Worm (Caenorhabditis elegans) whole organism, L1 larva: Measurements from ENCODE around the gene M03F4.4.

Experiments used
- aly-2 ChIP-seq: fragments of 150-350 bp; optimal IDR thresholded peaks from 2 replicates; lab custom pipeline; 2014; ENCODE audit warnings: missing biosample characterization, missing genetic modification characterization
- lsy-2 ChIP-seq, 2 experiments: fragments of 150-350 bp; optimal IDR thresholded peaks; 2 replicates each; lab custom pipeline; 2014; ENCODE audit warnings: missing biosample characterization in 2 of 2, missing genetic modification characterization in 2 of 2
- nhr-28 ChIP-seq: fragments of 150-350 bp; optimal IDR thresholded peaks from 2 replicates; lab custom pipeline; 2014; ENCODE audit warnings: missing biosample characterization, missing genetic modification characterization
- snpc-4 ChIP-seq: fragments of 150-350 bp; optimal IDR thresholded peaks from 2 replicates; lab custom pipeline; 2014; ENCODE audit warnings: missing biosample characterization, missing genetic modification characterization
- vab-15 ChIP-seq: sonication (generic microtip); optimal IDR thresholded peaks from 2 replicates; lab custom pipeline; 2017; ENCODE audit warnings: missing genotype, mild to moderate bottlenecking, missing genetic modification characterization, missing compliant biosample characterization

ce11 chrX:4987617-4988016 lies 30.4 kb upstream of the M03F4.4 start:
- TF ChIP-seq aly-2, result no peak
- TF ChIP-seq vab-15 (tag; lab: Kevin White, UChicago), result no peak
- TF ChIP-seq snpc-4 (tag; lab: Kevin White, UChicago), result no peak
- TF ChIP-seq nhr-28 (tag; lab: Kevin White, UChicago), result no peak
- TF ChIP-seq lsy-2 (tag; optimal IDR thresholded peaks at IDR 0.05; lab: Kevin White, UChicago), result no peak
